Worm (Caenorhabditis elegans) whole organism, L3 larva: ENCODE results near the gene sdz-37.

ENCODE experiments used
- elt-3 ChIP-seq, 3 experiments: fragments of 150-350 bp in 1 of 3; sonication (generic microtip) in 2 of 3; optimal IDR thresholded peaks; 2 replicates in 2 of 3; 4 replicates in 1 of 3; lab custom pipeline; 2014 to 2017; ENCODE audit warnings: missing biosample characterization in 3 of 3, missing genetic modification characterization in 3 of 3
- eor-1 ChIP-seq, 2 experiments: fragments of 150-350 bp; optimal IDR thresholded peaks; 2 replicates each; lab custom pipeline; 2014 to 2018; ENCODE audit warnings: missing biosample characterization in 2 of 2, missing genetic modification characterization in 2 of 2
- nhr-11 ChIP-seq: fragments of 150-350 bp; optimal IDR thresholded peaks from 2 replicates; lab custom pipeline; 2014; ENCODE audit warnings: missing biosample characterization, missing genetic modification characterization
- nhr-12 ChIP-seq: fragments of 150-350 bp; optimal IDR thresholded peaks from 2 replicates; lab custom pipeline; 2014; ENCODE audit warnings: missing biosample characterization, missing genetic modification characterization
- nhr-25 ChIP-seq: sonication (generic microtip); optimal IDR thresholded peaks from 2 replicates; lab custom pipeline; 2017; ENCODE audit warnings: missing biosample characterization, missing genetic modification characterization
- nhr-67 ChIP-seq: fragments of 150-350 bp; optimal IDR thresholded peaks from 2 replicates; lab custom pipeline; 2014; ENCODE audit warnings: missing biosample characterization, missing genetic modification characterization
- pha-4 ChIP-seq: fragments of 150-350 bp; optimal IDR thresholded peaks from 2 replicates; lab custom pipeline; 2014; ENCODE audit warnings: missing biosample characterization, missing genetic modification reagents, missing genetic modification characterization
- sea-2 ChIP-seq: fragments of 150-350 bp; sonication (generic microtip); optimal IDR thresholded peaks from 4 replicates; lab custom pipeline; 2014; ENCODE audit warnings: missing biosample characterization, missing genetic modification reagents, missing genetic modification characterization
- skn-1 ChIP-seq: fragments of 150-350 bp; optimal IDR thresholded peaks from 2 replicates; lab custom pipeline; 2014; ENCODE audit warnings: missing biosample characterization, missing genetic modification characterization
- snpc-4 ChIP-seq: fragments of 150-350 bp; optimal IDR thresholded peaks from 2 replicates; lab custom pipeline; 2014; ENCODE audit warnings: missing biosample characterization, missing genetic modification characterization
- unc-62 ChIP-seq: fragments of 150-350 bp; sonication (generic microtip); optimal IDR thresholded peaks from 4 replicates; lab custom pipeline; 2014; ENCODE audit warnings: missing biosample characterization, missing genetic modification reagents, missing genetic modification characterization

DNA sequence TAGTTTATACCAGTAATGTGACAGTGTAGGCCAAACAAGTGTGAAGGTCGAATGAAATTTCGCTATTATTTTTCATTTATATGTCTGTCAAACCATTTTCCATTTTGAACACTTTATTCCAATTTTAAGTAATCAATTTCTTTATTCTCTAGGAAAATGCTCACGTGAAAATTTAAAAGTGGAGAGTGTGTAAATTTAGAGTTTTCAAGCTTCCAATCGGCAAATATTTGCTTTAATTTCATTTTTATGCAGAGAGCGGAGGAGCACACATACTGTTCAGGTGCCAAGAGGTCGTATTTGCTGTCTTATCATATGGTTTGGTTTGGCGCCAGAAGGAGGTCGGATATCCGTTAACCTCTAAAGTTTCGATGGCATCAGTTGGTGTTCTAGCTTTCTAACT lies 17.9 kb upstream of the sdz-37 start:
- TF ChIP-seq nhr-12 (tag; lab: Kevin White, UChicago) (no peak), skn-1 (tag; lab: Kevin White, UChicago) (no peak), unc-62 (GFP tag; lab: Kevin White, UChicago) (no peak), pha-4 (tag; lab: Kevin White, UChicago) (peak; percentile 75), snpc-4 (tag; lab: Kevin White, UChicago) (no peak), elt-3 (tag; optimal IDR thresholded peaks at IDR 0.05; lab: Kevin White, UChicago) (no peak), sea-2 (no peak), eor-1 (tag; optimal IDR thresholded peaks at IDR 0.05; lab: Kevin White, UChicago) (no peak), nhr-25 (tag; lab: Kevin White, UChicago) (no peak), nhr-67 (no peak), nhr-11 (no peak)
